Worm (Caenorhabditis elegans) whole organism, early embryonic: ENCODE measurements around the gene M60.7.

ENCODE experiments used
- B0310.2 ChIP-seq: sonication (generic microtip); optimal IDR thresholded peaks from 2 replicates; lab custom pipeline; 2016; ENCODE audit warnings: mild to moderate bottlenecking, missing genetic modification characterization, missing compliant biosample characterization
- F13C5.2 ChIP-seq: sonication (generic microtip); optimal IDR thresholded peaks from 2 replicates; lab custom pipeline; 2017; ENCODE audit warnings: mild to moderate bottlenecking, missing genetic modification characterization, inconsistent platforms, missing compliant biosample characterization
- ama-1 ChIP-seq: fragments of 150-350 bp; optimal IDR thresholded peaks from 2 replicates; lab custom pipeline; 2014
- ets-7 ChIP-seq: sonication (generic microtip); optimal IDR thresholded peaks from 2 replicates; lab custom pipeline; 2016; ENCODE audit warnings: missing genotype, missing genetic modification characterization, missing compliant biosample characterization
- pes-1 ChIP-seq: fragments of 200-800 bp; sonication (Bioruptor generic); IDR thresholded peaks from 2 replicates; pipeline ENCODE4 v1.3.6; 2022; ENCODE audit warnings: missing genetic modification reagents, missing genetic modification characterization, missing compliant biosample characterization
- sea-1 ChIP-seq: fragments of 200-800 bp; sonication (Bioruptor generic); conservative IDR thresholded peaks from 2 replicates; pipeline ENCODE4 v1.3.6; 2022; ENCODE audit warnings: missing genetic modification characterization, missing compliant biosample characterization
- tbx-11 ChIP-seq: fragments of 200-800 bp; sonication (Bioruptor generic); IDR thresholded peaks from 2 replicates; pipeline ENCODE4 v1.3.6; 2022; ENCODE audit warnings: missing genetic modification characterization, missing compliant biosample characterization
- tbx-37 ChIP-seq: fragments of 200-800 bp; sonication (Bioruptor generic); conservative IDR thresholded peaks from 2 replicates; pipeline ENCODE4 v1.3.6; 2022; ENCODE audit warnings: missing genetic modification reagents, missing genetic modification characterization, missing compliant biosample characterization

ce11 chrX:8231858-8232257 lies 29.1 kb downstream of the M60.7 start, which contains the start of gene K02A6.3:
- no peak for TF ChIP-seq pes-1 (GFP tag; lab: Robert Waterston, UW)
- no peak for TF ChIP-seq F13C5.2 (tag; lab: Kevin White, UChicago)
- TF ChIP-seq sea-1 = no peak
- no peak for TF ChIP-seq ama-1 (lab: Kevin White, UChicago)
- TF ChIP-seq B0310.2 = no peak
- no peak for TF ChIP-seq tbx-37 (GFP tag; lab: Robert Waterston, UW)
- TF ChIP-seq tbx-11 (GFP tag; lab: Robert Waterston, UW) = no peak
- TF ChIP-seq ets-7 (tag; lab: Kevin White, UChicago) = no peak
